Worm (Caenorhabditis elegans) whole organism, late embryonic: ENCODE data around the gene R160.13.

Source experiments
- C38D4.7 ChIP-seq: fragments of 200-800 bp; sonication (Bioruptor generic); optimal IDR thresholded peaks from 2 replicates; lab custom pipeline; 2018; ENCODE audit warnings: mild to moderate bottlenecking, missing genetic modification characterization, moderate library complexity, missing compliant biosample characterization
- F13H6.1 ChIP-seq: sonication (generic microtip); optimal IDR thresholded peaks from 2 replicates; lab custom pipeline; 2016; ENCODE audit warnings: missing genetic modification characterization, missing compliant biosample characterization
- K02D7.2 ChIP-seq: sonication (generic microtip); optimal IDR thresholded peaks from 2 replicates; lab custom pipeline; 2017; ENCODE audit warnings: mild to moderate bottlenecking, missing genetic modification characterization, missing compliant biosample characterization
- K09A11.1 ChIP-seq: sonication (generic microtip); optimal IDR thresholded peaks from 2 replicates; lab custom pipeline; 2017; ENCODE audit warnings: antibody characterized with exemption, mild to moderate bottlenecking, missing genetic modification characterization, missing compliant biosample characterization; ENCODE audit not compliant: insufficient read depth
- T23F11.4 ChIP-seq: fragments of 200-800 bp; sonication (Bioruptor generic); optimal IDR thresholded peaks from 2 replicates; lab custom pipeline; 2018; ENCODE audit warnings: mild to moderate bottlenecking, missing genetic modification characterization, missing compliant biosample characterization
- Y22D7AL.16 ChIP-seq: sonication (generic microtip); optimal IDR thresholded peaks from 2 replicates; lab custom pipeline; 2016; ENCODE audit warnings: missing genetic modification characterization, missing compliant biosample characterization
- ahr-1 ChIP-seq: sonication (generic microtip); optimal IDR thresholded peaks from 2 replicates; lab custom pipeline; 2016; ENCODE audit warnings: missing genetic modification characterization, missing compliant biosample characterization
- ceh-14 ChIP-seq: sonication (generic microtip); optimal IDR thresholded peaks from 2 replicates; lab custom pipeline; 2016; ENCODE audit warnings: missing genotype, missing genetic modification characterization, missing compliant biosample characterization
- ceh-18 ChIP-seq: sonication (generic microtip); optimal IDR thresholded peaks from 2 replicates; lab custom pipeline; 2016; ENCODE audit warnings: missing genetic modification characterization, missing compliant biosample characterization
- ceh-2 ChIP-seq: sonication (generic microtip); optimal IDR thresholded peaks from 2 replicates; lab custom pipeline; 2016; ENCODE audit warnings: missing genotype, missing genetic modification characterization, missing compliant biosample characterization
- ceh-22 ChIP-seq: sonication (generic microtip); optimal IDR thresholded peaks from 2 replicates; lab custom pipeline; 2017; ENCODE audit warnings: missing biosample characterization, missing genetic modification characterization
- ceh-24 ChIP-seq: sonication (generic microtip); optimal IDR thresholded peaks from 2 replicates; lab custom pipeline; 2016; ENCODE audit warnings: mild to moderate bottlenecking, missing genetic modification characterization, missing compliant biosample characterization
- ceh-45 ChIP-seq: fragments of 200-800 bp; sonication (Bioruptor generic); IDR thresholded peaks from 2 replicates; pipeline ENCODE4 v1.3.6; 2022; ENCODE audit warnings: missing genetic modification reagents, missing genetic modification characterization, missing compliant biosample characterization
- ceh-48 ChIP-seq: sonication (generic microtip); optimal IDR thresholded peaks from 2 replicates; lab custom pipeline; 2016; ENCODE audit warnings: missing genetic modification characterization, inconsistent platforms, missing compliant biosample characterization
- ceh-6 ChIP-seq: fragments of 200-800 bp; sonication (Bioruptor generic); optimal IDR thresholded peaks from 2 replicates; lab custom pipeline; 2018; ENCODE audit warnings: mild to moderate bottlenecking, missing genetic modification characterization, missing compliant biosample characterization
- che-1 ChIP-seq: sonication (generic microtip); optimal IDR thresholded peaks from 2 replicates; lab custom pipeline; 2016; ENCODE audit warnings: mild to moderate bottlenecking, missing genetic modification characterization, missing compliant biosample characterization
- dve-1 ChIP-seq: sonication (generic microtip); optimal IDR thresholded peaks from 2 replicates; lab custom pipeline; 2017; ENCODE audit warnings: antibody characterized with exemption, mild to moderate bottlenecking, missing genetic modification characterization, missing compliant biosample characterization
- ets-4 ChIP-seq: sonication (generic microtip); optimal IDR thresholded peaks from 2 replicates; lab custom pipeline; 2016; ENCODE audit warnings: missing genetic modification characterization, missing compliant biosample characterization
- eyg-1 ChIP-seq: sonication (generic microtip); optimal IDR thresholded peaks from 2 replicates; lab custom pipeline; 2016; ENCODE audit warnings: missing genotype, missing genetic modification characterization, missing compliant biosample characterization
- hlh-13 ChIP-seq: fragments of 200-800 bp; sonication (Bioruptor generic); optimal IDR thresholded peaks from 2 replicates; lab custom pipeline; 2018; ENCODE audit warnings: mild to moderate bottlenecking, missing genetic modification characterization, missing compliant biosample characterization
- hlh-15 ChIP-seq: sonication (generic microtip); optimal IDR thresholded peaks from 2 replicates; lab custom pipeline; 2016; ENCODE audit warnings: missing genetic modification characterization, missing compliant biosample characterization
- hlh-30 ChIP-seq: sonication (generic microtip); optimal IDR thresholded peaks from 2 replicates; lab custom pipeline; 2017; ENCODE audit warnings: antibody characterized with exemption, missing genetic modification characterization, missing compliant biosample characterization; ENCODE audit not compliant: insufficient read depth
- hlh-6 ChIP-seq: sonication (generic microtip); optimal IDR thresholded peaks from 2 replicates; lab custom pipeline; 2016; ENCODE audit warnings: missing genotype, missing genetic modification characterization, missing compliant biosample characterization
- nhr-11 ChIP-seq: fragments of 150-350 bp; optimal IDR thresholded peaks from 2 replicates; lab custom pipeline; 2014; ENCODE audit warnings: missing biosample characterization, missing genetic modification characterization
- nhr-232 ChIP-seq: sonication (generic microtip); optimal IDR thresholded peaks from 2 replicates; lab custom pipeline; 2016; ENCODE audit warnings: missing genetic modification characterization, missing compliant biosample characterization
- npax-4 ChIP-seq: sonication (generic microtip); optimal IDR thresholded peaks from 2 replicates; lab custom pipeline; 2016; ENCODE audit warnings: missing genetic modification characterization, missing compliant biosample characterization
- odd-2 ChIP-seq: sonication (generic microtip); optimal IDR thresholded peaks from 2 replicates; lab custom pipeline; 2017; ENCODE audit warnings: antibody characterized with exemption, mild to moderate bottlenecking, missing genetic modification characterization, missing compliant biosample characterization
- pat-9 ChIP-seq: fragments of 200-800 bp; sonication (Bioruptor generic); optimal IDR thresholded peaks from 2 replicates; lab custom pipeline; 2018; ENCODE audit warnings: mild to moderate bottlenecking, missing genetic modification characterization, moderate library complexity, missing compliant biosample characterization
- pax-1 ChIP-seq: fragments of 150-350 bp; optimal IDR thresholded peaks from 2 replicates; lab custom pipeline; 2014; ENCODE audit warnings: missing biosample characterization, missing genetic modification characterization
- pha-4 ChIP-seq: fragments of 150-350 bp; optimal IDR thresholded peaks from 2 replicates; lab custom pipeline; 2018; ENCODE audit warnings: missing biosample characterization, missing genetic modification reagents, missing genetic modification characterization
- pqm-1 ChIP-seq: sonication (generic microtip); optimal IDR thresholded peaks from 2 replicates; lab custom pipeline; 2016; ENCODE audit warnings: missing genetic modification characterization, missing compliant biosample characterization
- ref-2 ChIP-seq: sonication (generic microtip); optimal IDR thresholded peaks from 2 replicates; lab custom pipeline; 2016; ENCODE audit warnings: missing genetic modification characterization, missing compliant biosample characterization
- sdc-2 ChIP-seq: sonication (generic microtip); optimal IDR thresholded peaks from 2 replicates; lab custom pipeline; 2016; ENCODE audit warnings: missing genotype, missing genetic modification characterization, missing compliant biosample characterization
- syd-9 ChIP-seq: sonication (generic microtip); optimal IDR thresholded peaks from 2 replicates; lab custom pipeline; 2016; ENCODE audit warnings: mild to moderate bottlenecking, missing genetic modification characterization, moderate library complexity, missing compliant biosample characterization
- ttx-3 ChIP-seq: sonication (generic microtip); optimal IDR thresholded peaks from 2 replicates; lab custom pipeline; 2016; ENCODE audit warnings: missing genetic modification reagents, missing genetic modification characterization, missing compliant biosample characterization
- unc-55 ChIP-seq: sonication (generic microtip); optimal IDR thresholded peaks from 2 replicates; lab custom pipeline; 2017; ENCODE audit warnings: missing biosample characterization, missing genetic modification reagents, missing genetic modification characterization
- unc-86 ChIP-seq: sonication (generic microtip); optimal IDR thresholded peaks from 2 replicates; lab custom pipeline; 2016; ENCODE audit warnings: missing genetic modification characterization, missing compliant biosample characterization
- ztf-16 ChIP-seq: sonication (generic microtip); optimal IDR thresholded peaks from 2 replicates; lab custom pipeline; 2017; ENCODE audit warnings: missing genetic modification characterization, missing compliant biosample characterization

The R160.13 gene

DNA sequence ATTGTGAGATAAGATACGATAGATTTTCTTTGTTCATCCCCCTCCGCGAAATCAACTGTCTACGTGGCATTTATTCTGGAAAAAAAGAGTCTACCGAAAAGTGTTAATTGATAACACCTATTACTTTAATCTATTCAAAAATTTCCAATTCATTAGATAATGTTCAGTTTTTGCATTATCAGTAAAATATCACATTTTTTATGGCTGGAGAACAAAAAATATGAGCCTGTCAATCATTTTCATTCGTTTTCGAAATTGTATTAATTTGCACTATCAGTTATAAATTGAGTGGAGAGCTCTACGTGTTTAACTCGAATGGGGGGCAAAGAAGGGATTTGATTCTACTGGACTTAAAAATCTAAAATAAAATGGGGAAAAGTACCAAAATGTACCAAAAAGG, 12.3 kb downstream of the R160.13 start:
- TF ChIP-seq sdc-2 (no peak), unc-55 (GFP tag; lab: Kevin White, UChicago) (no peak), pat-9 (tag; lab: Kevin White, UChicago) (no peak), ztf-16 (tag; lab: Kevin White, UChicago) (no peak), hlh-30 (no peak), K02D7.2 (no peak), ets-4 (tag; lab: Kevin White, UChicago) (no peak), pax-1 (tag; lab: Kevin White, UChicago) (no peak), K09A11.1 (no peak), Y22D7AL.16 (no peak), pqm-1 (tag; lab: Kevin White, UChicago) (no peak), ceh-18 (tag; lab: Kevin White, UChicago) (no peak), che-1 (tag; lab: Kevin White, UChicago) (no peak), ceh-45 (no peak), ceh-6 (no peak), syd-9 (no peak), hlh-15 (tag; lab: Kevin White, UChicago) (no peak), ahr-1 (no peak), dve-1 (tag; lab: Kevin White, UChicago) (no peak), hlh-13 (GFP tag; lab: Kevin White, UChicago) (no peak)

- TF ChIP-seq ttx-3 (tag; lab: Kevin White, UChicago) (no peak), pqm-1 (tag; lab: Kevin White, UChicago) (no peak), C38D4.7 (no peak), ztf-16 (tag; lab: Kevin White, UChicago) (no peak), npax-4 (no peak), T23F11.4 (GFP tag; lab: Kevin White, UChicago) (no peak), nhr-232 (tag; lab: Kevin White, UChicago) (no peak), nhr-11 (tag; lab: Kevin White, UChicago) (no peak)
- TF ChIP-seq, all 69 proteins: peak for 0
Observed at ce11 chrX:4357467-4357866, 13.8 kb downstream of the R160.13 start, which contains the start of gene F14H12.6. Gene F14H12.6, minus strand, starts transcription at chrX:4357567.

ce11 chrX:4353318-4353717, 18.0 kb downstream of the R160.13 start, which contains the start of gene col-165:
Gene col-165, plus strand, starts transcription at chrX:4353618.
- TF ChIP-seq pha-4 (tag; lab: Kevin White, UChicago) (no peak), hlh-6 (no peak), ref-2 (tag; lab: Kevin White, UChicago) (no peak), unc-86 (tag; lab: Kevin White, UChicago) (no peak), pax-1 (tag; lab: Kevin White, UChicago) (no peak), ceh-2 (tag; lab: Kevin White, UChicago) (no peak), ceh-22 (no peak), ceh-48 (no peak), nhr-11 (tag; lab: Kevin White, UChicago) (no peak), K09A11.1 (no peak), ceh-6 (no peak)

DNA sequence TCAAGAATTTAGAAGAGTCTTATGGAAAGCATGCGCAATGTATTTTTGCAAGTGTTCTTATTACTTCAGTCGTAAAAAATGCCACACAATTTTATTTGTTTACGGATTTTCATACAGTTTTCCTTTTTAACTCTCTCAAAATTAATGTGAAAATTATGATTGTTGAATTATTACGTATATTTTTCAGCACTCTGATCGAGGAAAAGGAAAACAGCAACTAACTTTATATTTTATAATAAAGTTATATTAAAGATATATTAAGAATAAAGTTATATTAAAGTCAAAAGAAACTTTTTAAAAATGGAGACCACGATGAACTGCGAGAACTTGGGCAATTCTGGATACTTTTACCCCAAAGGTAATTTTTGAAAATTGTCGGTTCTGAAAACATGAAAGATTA, 21.1 kb downstream of the R160.13 start, which contains the start of gene F14H12.2:
Gene F14H12.2 (plus strand): TSS at position 301 of the 400 bp plus-strand sequence.
- TF ChIP-seq hlh-6, result no peak
- no peak for TF ChIP-seq ets-4 (tag; lab: Kevin White, UChicago)
- TF ChIP-seq odd-2 (tag; lab: Kevin White, UChicago), result no peak
- no peak for TF ChIP-seq ceh-45
- TF ChIP-seq pax-1 (tag; lab: Kevin White, UChicago), result no peak
- TF ChIP-seq F13H6.1, result no peak
- TF ChIP-seq ceh-24 (tag; lab: Kevin White, UChicago), result no peak
- no peak for TF ChIP-seq ceh-14
- no peak for TF ChIP-seq eyg-1 (tag; lab: Kevin White, UChicago)
